Fruit fly (Drosophila melanogaster) whole organism: ENCODE measurements around the gene CtsF.
A peak's percentile ranks its signal among the peaks of the same experiment; 100 is the strongest.

ENCODE experiments used
- CG8478 ChIP-seq: fragments of >200 bp; optimal IDR thresholded peaks from 2 replicates; lab custom pipeline; 2018; ENCODE audit warnings: inconsistent platforms
- Dll ChIP-seq: fragments of >200 bp; optimal IDR thresholded peaks from 2 replicates; lab custom pipeline; 2017
- EcR ChIP-seq, 2 experiments: fragments of >200 bp; optimal IDR thresholded peaks; 2 replicates each; lab custom pipeline; 2017; ENCODE audit warnings: missing biosample characterization in 2 of 2, missing genetic modification characterization in 2 of 2, missing genetic modification reagents in 2 of 2
- pan ChIP-seq: fragments of >200 bp; optimal IDR thresholded peaks from 2 replicates; lab custom pipeline; 2017
- psq ChIP-seq: fragments of >200 bp; optimal IDR thresholded peaks from 2 replicates; lab custom pipeline; 2017
- usp ChIP-seq: fragments of >200 bp; optimal IDR thresholded peaks from 2 replicates; lab custom pipeline; 2017; ENCODE audit warnings: missing biosample characterization, missing genetic modification characterization, mixed read lengths

Gene CtsF

dm6 chr3R:5231383-5232196 is 20.0 kb downstream of the CtsF start:
- TF ChIP-seq pan (lab: Kevin White, UChicago) (no peak), Dll (lab: Kevin White, UChicago) (no peak), usp (GFP tag; lab: Kevin White, UChicago) (no peak), CG8478 (lab: Kevin White, UChicago) (no peak), psq (lab: Kevin White, UChicago) (no peak), EcR (GFP tag; optimal IDR thresholded peaks at IDR 0.05; lab: Kevin White, UChicago) (no peak)

dm6 chr3R:5229458-5229857 is 22.1 kb downstream of the CtsF start:
- no peak for TF ChIP-seq psq (lab: Kevin White, UChicago)
- no peak for TF ChIP-seq EcR (GFP tag; optimal IDR thresholded peaks at IDR 0.05; lab: Kevin White, UChicago)
- no peak for TF ChIP-seq Dll (lab: Kevin White, UChicago)

- TF ChIP-seq CG8478 (lab: Kevin White, UChicago) (no peak), Dll (lab: Kevin White, UChicago) (no peak), EcR (GFP tag; optimal IDR thresholded peaks at IDR 0.05; lab: Kevin White, UChicago) (no peak), usp (GFP tag; lab: Kevin White, UChicago) (no peak), pan (lab: Kevin White, UChicago) (no peak), psq (lab: Kevin White, UChicago) (no peak)
Observed at dm6 chr3R:5226025-5226424, 25.5 kb downstream of the CtsF start, which contains the start of gene Vps37B. Vps37B (plus strand) TSS chr3R:5226158.

- TF ChIP-seq EcR (GFP tag; optimal IDR thresholded peaks at IDR 0.05; lab: Kevin White, UChicago) (no peak), Dll (lab: Kevin White, UChicago) (no peak), pan (lab: Kevin White, UChicago) (no peak), CG8478 (lab: Kevin White, UChicago) (no peak), usp (GFP tag; lab: Kevin White, UChicago) (no peak), psq (lab: Kevin White, UChicago) (no peak)
Observed at dm6 chr3R:5223839-5224238, 27.7 kb downstream of the CtsF start, which contains the start of gene CG14664. CG14664 (plus strand) TSS chr3R:5224139.

dm6 chr3R:5223135-5223534 is 28.4 kb downstream of the CtsF start, which contains the start of gene CG2604:
CG2604 (minus strand) TSS chr3R:5223365.
- TF ChIP-seq Dll (lab: Kevin White, UChicago) (no peak), CG8478 (lab: Kevin White, UChicago) (no peak), pan (lab: Kevin White, UChicago) (no peak), EcR (GFP tag; optimal IDR thresholded peaks at IDR 0.05; lab: Kevin White, UChicago) (no peak), usp (GFP tag; lab: Kevin White, UChicago) (no peak), psq (lab: Kevin White, UChicago) (no peak)

- TF ChIP-seq CG8478 (lab: Kevin White, UChicago) (no peak), Dll (lab: Kevin White, UChicago) (no peak), psq (lab: Kevin White, UChicago) (no peak)
Observed at dm6 chr3R:5219466-5219865, 32.1 kb downstream of the CtsF start, which contains the start of the genes Prosbeta2R2 and CG1116. Prosbeta2R2 (minus strand) TSS chr3R:5219528. CG1116 (plus strand) TSS chr3R:5219657.

- TF ChIP-seq Dll (lab: Kevin White, UChicago) (no peak), EcR (GFP tag; optimal IDR thresholded peaks at IDR 0.05; lab: Kevin White, UChicago) (no peak), usp (GFP tag; lab: Kevin White, UChicago) (no peak), psq (lab: Kevin White, UChicago) (no peak), CG8478 (lab: Kevin White, UChicago) (no peak), pan (lab: Kevin White, UChicago) (no peak)
Observed at dm6 chr3R:5217278-5217714, 34.2 kb downstream of the CtsF start, which contains the start of gene cno. cno (minus strand) TSS chr3R:5217456.

dm6 chr3R:5216308-5216765 is 35.2 kb downstream of the CtsF start:
- TF ChIP-seq Dll (lab: Kevin White, UChicago) (no peak), pan (lab: Kevin White, UChicago) (no peak), psq (lab: Kevin White, UChicago) (no peak), usp (GFP tag; lab: Kevin White, UChicago) (no peak), CG8478 (lab: Kevin White, UChicago) (no peak), EcR (GFP tag; optimal IDR thresholded peaks at IDR 0.05; lab: Kevin White, UChicago) (no peak)

- TF ChIP-seq EcR (GFP tag; optimal IDR thresholded peaks at IDR 0.05; lab: Kevin White, UChicago) (peak in 1 of 2 experiments; percentile 30), pan (lab: Kevin White, UChicago) (no peak), usp (GFP tag; lab: Kevin White, UChicago) (no peak), psq (lab: Kevin White, UChicago) (no peak)
Observed at dm6 chr3R:5215334-5216307, 35.9 kb downstream of the CtsF start.

- TF ChIP-seq pan (lab: Kevin White, UChicago) (no peak), Dll (lab: Kevin White, UChicago) (no peak), psq (lab: Kevin White, UChicago) (no peak), EcR (GFP tag; optimal IDR thresholded peaks at IDR 0.05; lab: Kevin White, UChicago) (no peak), usp (GFP tag; lab: Kevin White, UChicago) (no peak), CG8478 (lab: Kevin White, UChicago) (no peak)
Observed at dm6 chr3R:5214162-5214916, 37.2 kb downstream of the CtsF start.
